Worm (Caenorhabditis elegans) whole organism, L4 larva: ENCODE results near the gene glr-1.

Source experiments
- fos-1 ChIP-seq: fragments of 150-350 bp; optimal IDR thresholded peaks from 2 replicates; lab custom pipeline; 2014; ENCODE audit warnings: missing biosample characterization, missing genetic modification characterization
- lim-7 ChIP-seq: fragments of 200-800 bp; sonication (Bioruptor generic); IDR thresholded peaks from 2 replicates; pipeline ENCODE4 v1.3.6; 2022; ENCODE audit warnings: missing genetic modification characterization, missing compliant biosample characterization
- lin-13 ChIP-seq: fragments of 150-350 bp; optimal IDR thresholded peaks from 2 replicates; lab custom pipeline; 2014; ENCODE audit warnings: missing biosample characterization, missing genetic modification reagents, missing genetic modification characterization
- unc-62 ChIP-seq, 3 experiments: fragments of 150-350 bp in 1 of 3; sonication (generic microtip); optimal IDR thresholded peaks in 2 of 3; peaks in 1 of 3; 1 replicate in 1 of 3; 2 replicates in 2 of 3; lab custom pipeline; 2014 to 2017; ENCODE audit warnings: missing biosample characterization in 3 of 3, missing genetic modification characterization in 3 of 3, missing genetic modification reagents in 3 of 3, missing genotype in 1 of 3

DNA sequence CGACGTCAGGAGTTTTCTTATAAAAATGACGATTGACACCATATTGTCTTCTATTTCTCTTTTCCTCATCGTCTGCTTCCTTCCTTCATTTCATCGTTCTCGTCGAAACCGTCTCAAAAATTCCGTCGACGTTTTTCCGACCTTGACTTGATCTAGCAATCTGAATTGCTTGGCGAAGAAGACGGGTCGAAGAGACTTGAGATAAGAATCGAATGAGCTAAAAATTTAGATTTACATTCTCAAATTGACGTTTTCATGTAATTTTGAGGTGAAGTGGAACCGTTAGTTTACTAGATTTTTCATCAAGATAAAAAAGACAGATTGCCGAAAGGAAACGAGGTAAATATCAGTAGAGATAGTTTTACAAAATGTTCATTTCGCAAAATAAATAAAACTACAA is 10.9 kb downstream of the glr-1 start:
- TF ChIP-seq fos-1, result no peak
- no peak for TF ChIP-seq unc-62 (GFP tag; optimal IDR thresholded peaks at IDR 0.05 in 1 of 2; lab: Kevin White, UChicago)
- no peak for TF ChIP-seq unc-62 (tag; optimal IDR thresholded peaks at IDR 0.05; lab: Kevin White, UChicago)
- no peak for TF ChIP-seq lin-13 (GFP tag; lab: Kevin White, UChicago)
- TF ChIP-seq lim-7 (GFP tag; lab: Robert Waterston, UW), result no peak
